Worm (Caenorhabditis elegans): ENCODE data around the gene M70.3.

- TF ChIP-seq ceh-28 (tag; optimal IDR thresholded peaks at IDR 0.05) (no peak), pqm-1 (tag; optimal IDR thresholded peaks at IDR 0.05) (peak; percentile 31), unc-62 (GFP tag; optimal IDR thresholded peaks at IDR 0.05) (no peak), nhr-76 (tag; optimal IDR thresholded peaks at IDR 0.05) (no peak), zag-1 (tag; optimal IDR thresholded peaks at IDR 0.05) (no peak), egl-27 (tag; optimal IDR thresholded peaks at IDR 0.05) (no peak), snpc-4 (tag; optimal IDR thresholded peaks at IDR 0.05) (no peak), nhr-77 (tag; optimal IDR thresholded peaks at IDR 0.05) (no peak), daf-12 (tag; optimal IDR thresholded peaks at IDR 0.05) (no peak), jun-1 (tag; optimal IDR thresholded peaks at IDR 0.05) (peak; percentile 32), nhr-23 (tag; optimal IDR thresholded peaks at IDR 0.05) (peak; percentile 50)
These were observed 22.1 kb downstream of the M70.3 start for ce11 chrIV:2220147-2220546.

Data from whole organism, L3 larva.